Worm (Caenorhabditis elegans) whole organism, L4 larva: ENCODE results near the gene fbxa-150.

Source experiments
- ZK546.5 ChIP-seq, 2 experiments: sonication (generic microtip); optimal IDR thresholded peaks; 2 replicates each; lab custom pipeline; 2017; ENCODE audit warnings: missing biosample characterization in 2 of 2, missing genetic modification characterization in 2 of 2
- hmg-1.1 ChIP-seq: fragments of 200-800 bp; sonication (Bioruptor generic); IDR thresholded peaks from 2 replicates; pipeline ENCODE4 v1.3.6; 2022; ENCODE audit warnings: missing genetic modification reagents, missing genetic modification characterization, missing compliant biosample characterization
- lin-29 ChIP-seq: fragments of 200-800 bp; sonication (Bioruptor generic); IDR thresholded peaks from 2 replicates; pipeline ENCODE4 v1.3.6; 2022; ENCODE audit warnings: missing genetic modification reagents, missing genetic modification characterization, missing compliant biosample characterization
- saeg-2 ChIP-seq: fragments of 200-800 bp; sonication (Bioruptor generic); IDR thresholded peaks from 2 replicates; pipeline ENCODE4 v1.3.6; 2022; ENCODE audit warnings: missing genetic modification reagents, missing genetic modification characterization, missing compliant biosample characterization
- unc-39 ChIP-seq: sonication (generic microtip); optimal IDR thresholded peaks from 2 replicates; lab custom pipeline; 2017; ENCODE audit warnings: missing biosample characterization, missing genetic modification characterization

DNA sequence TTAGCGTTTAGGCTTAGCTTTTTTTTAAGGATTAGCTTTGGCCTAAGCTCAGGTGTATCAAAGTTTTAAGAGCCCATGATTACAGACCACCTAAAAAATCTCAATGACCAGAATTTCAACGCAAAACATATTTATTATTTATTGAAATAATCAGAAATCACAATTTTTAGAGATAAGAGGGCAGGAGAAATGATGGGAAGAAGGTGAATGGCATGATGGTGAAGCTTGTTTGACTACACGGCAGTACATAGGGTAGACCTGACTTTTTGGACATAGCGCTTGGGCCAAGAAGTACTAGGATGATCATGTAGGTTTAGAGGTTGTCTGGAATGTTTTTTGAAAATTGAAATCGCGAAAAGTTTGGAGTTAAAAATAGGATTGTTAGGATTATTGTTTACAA, 22.8 kb upstream of the fbxa-150 start:
- TF ChIP-seq saeg-2 (GFP tag; lab: Robert Waterston, UW), result no peak
- no peak for TF ChIP-seq ZK546.5 (tag; optimal IDR thresholded peaks at IDR 0.05; lab: Kevin White, UChicago)
- TF ChIP-seq hmg-1.1 (GFP tag; lab: Robert Waterston, UW), result no peak
- TF ChIP-seq unc-39 (tag; lab: Kevin White, UChicago), result no peak
- no peak for TF ChIP-seq lin-29 (GFP tag; lab: Robert Waterston, UW)
